Fruit fly (Drosophila melanogaster) whole organism, adult: ENCODE data around the gene CG14402.

Experiments used
- CG11617 ChIP-seq: fragments of 200-800 bp; sonication (Bioruptor generic); optimal IDR thresholded peaks from 2 replicates; lab custom pipeline; 2017; ENCODE audit warnings: mild to moderate bottlenecking, missing biosample characterization, missing genetic modification reagents, missing genetic modification characterization
- CG12768 ChIP-seq: fragments of 200-800 bp; sonication (Bioruptor generic); optimal IDR thresholded peaks from 2 replicates; lab custom pipeline; 2017; ENCODE audit warnings: missing biosample characterization, missing genetic modification characterization, mild to moderate bottlenecking, moderate library complexity, missing genetic modification reagents
- CG14711 ChIP-seq: fragments of 200-800 bp; sonication (Bioruptor generic); optimal IDR thresholded peaks from 2 replicates; lab custom pipeline; 2018; ENCODE audit warnings: missing biosample characterization, mild to moderate bottlenecking, missing genetic modification characterization, moderate library complexity
- CG33017 ChIP-seq: fragments of 200-800 bp; sonication (Bioruptor generic); optimal IDR thresholded peaks from 2 replicates; lab custom pipeline; 2018; ENCODE audit warnings: missing biosample characterization, mild to moderate bottlenecking, missing genetic modification characterization, moderate library complexity
- CG5204 ChIP-seq: fragments of 200-800 bp; sonication (Bioruptor generic); optimal IDR thresholded peaks from 2 replicates; lab custom pipeline; 2016; ENCODE audit warnings: missing biosample characterization, missing genetic modification characterization
- CG7101 ChIP-seq: fragments of 200-800 bp; sonication (Bioruptor generic); optimal IDR thresholded peaks from 2 replicates; lab custom pipeline; 2018; ENCODE audit warnings: missing biosample characterization, mild to moderate bottlenecking, missing genetic modification characterization, moderate library complexity
- Clk ChIP-seq: fragments of 200-800 bp; sonication (Bioruptor generic); optimal IDR thresholded peaks from 2 replicates; lab custom pipeline; 2017; ENCODE audit warnings: missing biosample characterization, missing genetic modification characterization
- Crg-1 ChIP-seq: fragments of 200-800 bp; sonication (Bioruptor generic); optimal IDR thresholded peaks from 2 replicates; lab custom pipeline; 2016; ENCODE audit warnings: missing biosample characterization, missing genetic modification characterization
- cnc ChIP-seq, 2 experiments: fragments of >200 bp; optimal IDR thresholded peaks; 2 replicates each; lab custom pipeline; 2017
- kay ChIP-seq: fragments of 200-800 bp; sonication (Bioruptor generic); peaks from one replicate; lab custom pipeline; 2016; ENCODE audit warnings: missing biosample characterization, missing genetic modification characterization, borderline replicate concordance
- tj ChIP-seq: fragments of 200-800 bp; sonication (Bioruptor generic); optimal IDR thresholded peaks from 3 replicates; lab custom pipeline; 2017; ENCODE audit warnings: missing biosample characterization, mild to moderate bottlenecking, missing genetic modification characterization, moderate library complexity

DNA sequence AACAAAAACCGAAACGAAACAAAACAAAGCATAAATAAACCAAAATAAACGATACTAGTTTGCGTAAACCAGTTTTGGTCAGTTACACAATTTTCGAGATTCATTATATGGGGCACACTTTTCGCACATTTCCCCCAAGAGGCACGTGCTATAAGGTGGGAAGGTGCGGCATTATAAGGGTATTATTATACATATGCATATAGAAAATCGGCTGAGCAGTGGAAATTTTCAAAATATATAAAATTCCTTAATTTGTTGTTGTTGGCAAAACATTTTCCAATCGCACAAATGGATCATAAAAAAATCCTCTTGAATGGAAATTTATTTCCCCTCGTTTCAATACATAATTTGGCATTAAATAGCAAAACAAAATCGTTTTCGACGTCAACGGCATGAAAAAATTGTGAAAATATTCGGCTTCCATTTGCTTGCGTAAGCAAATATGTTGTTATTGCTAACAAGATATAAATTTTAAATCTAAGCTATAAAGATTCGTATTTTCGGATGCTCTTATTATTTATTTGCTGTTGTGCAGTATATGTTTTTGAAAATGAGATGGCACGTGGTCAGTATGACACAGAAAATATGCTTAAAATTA, 49.5 kb downstream of the CG14402 start:
- TF ChIP-seq CG12768 (GFP tag; lab: Kevin White, UChicago), result no peak
- no peak for TF ChIP-seq CG5204
- no peak for TF ChIP-seq cnc (optimal IDR thresholded peaks at IDR 0.05; lab: Kevin White, UChicago)
- TF ChIP-seq CG14711, result no peak
- no peak for TF ChIP-seq Clk (GFP tag; lab: Kevin White, UChicago)
- no peak for TF ChIP-seq CG7101 (tag; lab: Kevin White, UChicago)
- TF ChIP-seq CG11617, result no peak
- no peak for TF ChIP-seq Crg-1 (GFP tag; lab: Kevin White, UChicago)
- TF ChIP-seq kay (GFP tag; lab: Kevin White, UChicago), result peak; percentile 58
- no peak for TF ChIP-seq tj (GFP tag; lab: Kevin White, UChicago)
- TF ChIP-seq CG33017 (tag; lab: Kevin White, UChicago), result no peak
